Fruit fly (Drosophila melanogaster): ENCODE measurements around the gene lili.

DNA sequence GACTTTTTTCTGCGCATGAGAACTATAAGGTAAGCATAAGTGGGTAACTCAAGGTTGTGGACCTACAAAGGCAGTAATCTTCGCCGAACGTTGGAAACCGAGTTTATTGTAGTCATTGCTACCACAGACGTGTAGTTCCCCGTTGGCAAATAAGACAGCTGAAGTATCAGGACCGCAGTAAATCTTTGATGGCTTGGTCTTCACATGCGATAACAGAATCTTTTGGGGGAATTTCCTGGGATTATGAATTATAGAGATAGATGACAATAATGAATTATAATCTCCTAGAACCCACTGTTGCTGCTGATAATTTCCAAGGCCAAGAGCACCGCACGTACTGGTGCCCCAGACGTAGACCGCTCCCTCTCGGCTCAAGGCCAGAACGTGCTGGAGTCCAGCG, 9.2 kb upstream of the lili start:
- TF ChIP-seq Crg-1 (GFP tag; optimal IDR thresholded peaks at IDR 0.05) (no peak), CG11617 (GFP tag; optimal IDR thresholded peaks at IDR 0.05) (no peak), Mnt (GFP tag; optimal IDR thresholded peaks at IDR 0.05) (no peak)

Data from whole organism, adult.